Worm (Caenorhabditis elegans) whole organism, L4/young adult: Measurements from ENCODE around the gene F44E7.3.

ENCODE experiments used
- W03F9.2 ChIP-seq: fragments of 150-350 bp; optimal IDR thresholded peaks from 2 replicates; lab custom pipeline; 2014; ENCODE audit warnings: missing biosample characterization, missing genetic modification characterization
- dao-5 ChIP-seq: sonication (generic microtip); optimal IDR thresholded peaks from 2 replicates; lab custom pipeline; 2016; ENCODE audit warnings: missing genotype, missing genetic modification characterization, moderate library complexity, missing compliant biosample characterization
- him-1 ChIP-seq: sonication (generic microtip); optimal IDR thresholded peaks from 2 replicates; lab custom pipeline; 2016; ENCODE audit warnings: missing genotype, missing genetic modification reagents, missing genetic modification characterization, missing compliant biosample characterization

DNA sequence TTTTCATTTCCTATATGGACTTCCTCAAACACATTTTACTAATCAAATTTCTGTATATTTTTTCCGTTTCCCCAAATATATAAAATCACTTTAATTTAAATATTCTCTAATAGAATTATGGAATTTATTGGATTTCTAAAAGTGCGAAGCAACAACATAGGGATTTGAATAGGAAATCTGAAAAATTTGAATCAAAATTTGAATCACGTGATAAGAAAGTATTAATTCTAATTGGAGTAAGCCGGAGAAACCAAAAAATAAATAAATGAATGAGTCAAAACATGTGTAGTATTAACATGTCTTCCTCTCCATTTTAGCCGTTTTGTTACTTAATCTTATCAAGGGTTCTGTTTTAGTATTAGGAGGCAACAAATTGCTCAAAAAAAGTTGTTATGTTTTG, 30.5 kb upstream of the F44E7.3 start:
- TF ChIP-seq W03F9.2 (tag; lab: Kevin White, UChicago): no peak
- no peak for TF ChIP-seq dao-5 (tag; lab: Kevin White, UChicago)
- TF ChIP-seq him-1 (tag; lab: Kevin White, UChicago): no peak
